Fruit fly (Drosophila melanogaster) whole organism, pupa: Measurements from ENCODE around the gene Dysb.

Experiments
- CG14655 ChIP-seq: fragments of 200-800 bp; sonication (Bioruptor generic); optimal IDR thresholded peaks from 3 replicates; lab custom pipeline; 2017; ENCODE audit warnings: mild to moderate bottlenecking, missing biosample characterization, missing genetic modification reagents, missing genetic modification characterization
- CG15710 ChIP-seq: fragments of 200-800 bp; sonication (Bioruptor generic); optimal IDR thresholded peaks from 2 replicates; lab custom pipeline; 2018; ENCODE audit warnings: missing biosample characterization, mild to moderate bottlenecking, missing genetic modification characterization, moderate library complexity
- CG9948 ChIP-seq: fragments of 200-800 bp; sonication (Bioruptor generic); optimal IDR thresholded peaks from 2 replicates; lab custom pipeline; 2018; ENCODE audit warnings: missing biosample characterization, mild to moderate bottlenecking, missing genetic modification characterization, moderate library complexity
- D1 ChIP-seq: fragments of 200-800 bp; sonication (Bioruptor generic); optimal IDR thresholded peaks from 2 replicates; lab custom pipeline; 2018; ENCODE audit warnings: missing biosample characterization, mild to moderate bottlenecking, missing genetic modification characterization, moderate library complexity
- Ets98B ChIP-seq: fragments of 200-800 bp; sonication (Bioruptor generic); IDR thresholded peaks from 2 replicates; pipeline ENCODE4 v1.3.6; 2022; ENCODE audit warnings: missing biosample characterization, missing genetic modification characterization
- fd96Ca ChIP-seq: fragments of 200-800 bp; sonication (Bioruptor generic); IDR thresholded peaks from 3 replicates; pipeline ENCODE4 v1.3.6; 2022; ENCODE audit warnings: missing biosample characterization, missing genetic modification characterization
- rn ChIP-seq: fragments of 200-800 bp; sonication (Bioruptor generic); IDR thresholded peaks from 2 replicates; pipeline ENCODE4 v1.3.6; 2022; ENCODE audit warnings: missing biosample characterization, missing genetic modification characterization

DNA sequence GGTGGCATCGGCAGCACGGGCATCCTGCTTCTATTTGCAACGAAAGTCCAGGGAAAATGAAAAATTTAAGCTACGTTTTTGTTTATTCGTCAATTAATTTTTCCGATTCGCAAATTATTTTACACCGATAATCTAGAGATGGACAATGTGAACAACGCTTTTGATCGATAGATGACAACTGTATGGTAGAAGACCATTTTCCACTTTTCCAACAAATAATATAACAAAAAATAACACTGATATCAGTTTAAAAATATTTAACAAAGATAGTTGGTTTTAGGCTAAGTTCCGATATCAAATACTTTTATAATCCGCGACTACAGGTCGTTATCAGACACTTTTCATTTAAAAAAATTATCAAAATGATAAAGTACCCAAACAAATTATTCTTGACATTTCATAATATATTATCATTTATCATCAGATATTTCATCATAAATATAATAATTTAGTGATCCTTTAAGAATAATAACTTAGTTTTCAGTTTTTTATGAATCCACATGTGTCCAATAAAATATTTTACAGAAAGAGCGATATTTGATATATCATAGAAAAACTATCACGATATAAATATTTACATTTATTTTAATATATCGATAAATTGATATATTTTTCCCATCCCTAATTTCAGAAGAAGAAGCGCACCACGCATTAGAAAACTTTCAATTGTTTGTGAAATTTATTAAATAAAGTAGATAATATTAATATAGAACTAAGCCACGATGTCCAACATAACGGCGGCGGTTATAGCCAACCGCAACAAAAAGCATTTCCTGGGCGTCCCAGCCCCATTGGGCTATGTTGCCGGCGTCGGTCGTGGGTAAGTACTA is 37.4 kb downstream of the Dysb start, which contains the start of the genes CSN1b and Prp6:
- TF ChIP-seq fd96Ca (GFP tag; lab: Robert Waterston, UW) = no peak
- no peak for TF ChIP-seq CG14655 (GFP tag; lab: Kevin White, UChicago)
- TF ChIP-seq D1 = no peak
- no peak for TF ChIP-seq Ets98B (GFP tag; lab: Robert Waterston, UW)
- no peak for TF ChIP-seq CG15710
- TF ChIP-seq rn (GFP tag; lab: Robert Waterston, UW) = no peak
- TF ChIP-seq CG9948 = no peak
